Worm (Caenorhabditis elegans) whole organism, young adult: ENCODE data around the gene srh-283.

Experiments used
- C17E4.6 ChIP-seq: fragments of 200-800 bp; sonication (Bioruptor generic); IDR thresholded peaks from 2 replicates; pipeline ENCODE4 v1.3.6; 2022; ENCODE audit warnings: missing genetic modification reagents, missing genetic modification characterization, missing compliant biosample characterization
- F22D6.2 ChIP-seq: sonication (generic microtip); optimal IDR thresholded peaks from 2 replicates; lab custom pipeline; 2016; ENCODE audit warnings: mild to moderate bottlenecking, missing genetic modification characterization, missing compliant biosample characterization
- F23B12.7 ChIP-seq: sonication (generic microtip); optimal IDR thresholded peaks from 2 replicates; lab custom pipeline; 2017; ENCODE audit warnings: missing genetic modification characterization, mild to moderate bottlenecking, missing compliant biosample characterization, antibody characterized with exemption, moderate library complexity; ENCODE audit not compliant: insufficient read depth
- F37B4.10 ChIP-seq: fragments of 200-800 bp; sonication (Bioruptor generic); IDR thresholded peaks from 2 replicates; pipeline ENCODE4 v1.3.6; 2022; ENCODE audit warnings: missing genetic modification characterization, missing compliant biosample characterization
- F49E8.2 ChIP-seq: sonication (generic microtip); optimal IDR thresholded peaks from 3 replicates; lab custom pipeline; 2017; ENCODE audit warnings: missing genetic modification characterization, mild to moderate bottlenecking, missing compliant biosample characterization, antibody characterized with exemption, moderate library complexity; ENCODE audit not compliant: insufficient read depth
- Y67H2A.10 ChIP-seq: fragments of 200-800 bp; sonication (Bioruptor generic); conservative IDR thresholded peaks from 2 replicates; pipeline ENCODE4 v1.3.6; 2022; ENCODE audit warnings: missing genetic modification reagents, missing genetic modification characterization, missing compliant biosample characterization
- Y95B8A.8 ChIP-seq: fragments of 200-800 bp; sonication (Bioruptor generic); IDR thresholded peaks from 2 replicates; pipeline ENCODE4 v1.3.6; 2022; ENCODE audit warnings: missing genetic modification reagents, missing genetic modification characterization, missing compliant biosample characterization
- ama-1 ChIP-seq, 3 experiments: fragments of 150-350 bp in 1 of 3; sonication (generic microtip) in 2 of 3; optimal IDR thresholded peaks; 2 replicates each; lab custom pipeline; 2014 to 2018; ENCODE audit warnings: missing biosample characterization in 2 of 3, missing genetic modification characterization in 2 of 3, missing genetic modification reagents in 2 of 3
- aptf-3 ChIP-seq: fragments of 200-800 bp; sonication (Bioruptor generic); IDR thresholded peaks from 2 replicates; pipeline ENCODE4 v1.3.6; 2022; ENCODE audit warnings: missing genetic modification characterization, missing compliant biosample characterization
- athp-1 ChIP-seq: sonication (generic microtip); optimal IDR thresholded peaks from 2 replicates; lab custom pipeline; 2017; ENCODE audit warnings: mild to moderate bottlenecking, missing genetic modification characterization, missing compliant biosample characterization
- attf-6 ChIP-seq: fragments of 200-800 bp; sonication (Bioruptor generic); IDR thresholded peaks from 2 replicates; pipeline ENCODE4 v1.3.6; 2022; ENCODE audit warnings: missing genetic modification reagents, missing genetic modification characterization, missing compliant biosample characterization
- ceh-27 ChIP-seq: fragments of 200-800 bp; sonication (Bioruptor generic); optimal IDR thresholded peaks from 2 replicates; lab custom pipeline; 2018; ENCODE audit warnings: mild to moderate bottlenecking, missing genetic modification characterization, moderate library complexity, missing compliant biosample characterization
- ceh-58 ChIP-seq: fragments of 200-800 bp; sonication (Bioruptor generic); IDR thresholded peaks from 2 replicates; pipeline ENCODE4 v1.3.6; 2022; ENCODE audit warnings: missing genetic modification characterization, missing compliant biosample characterization
- ceh-91 ChIP-seq: fragments of 200-800 bp; sonication (Bioruptor generic); IDR thresholded peaks from 2 replicates; pipeline ENCODE4 v1.3.6; 2022; ENCODE audit warnings: missing genetic modification reagents, missing genetic modification characterization, missing compliant biosample characterization
- dox-1 ChIP-seq: fragments of 200-800 bp; sonication (Bioruptor generic); IDR thresholded peaks from 2 replicates; pipeline ENCODE4 v1.3.6; 2022; ENCODE audit warnings: missing genetic modification reagents, missing genetic modification characterization, missing compliant biosample characterization
- dpl-1 ChIP-seq: fragments of 150-350 bp; optimal IDR thresholded peaks from 2 replicates; lab custom pipeline; 2014; ENCODE audit warnings: missing biosample characterization, missing genetic modification reagents, missing genetic modification characterization
- efl-1 ChIP-seq: fragments of 150-350 bp; optimal IDR thresholded peaks from 2 replicates; lab custom pipeline; 2014; ENCODE audit warnings: missing biosample characterization, missing genetic modification reagents, missing genetic modification characterization
- fkh-3 ChIP-seq: sonication (generic microtip); optimal IDR thresholded peaks from 2 replicates; lab custom pipeline; 2016; ENCODE audit warnings: mild to moderate bottlenecking, missing genetic modification characterization, missing compliant biosample characterization
- hlh-12 ChIP-seq: sonication (generic microtip); optimal IDR thresholded peaks from 2 replicates; lab custom pipeline; 2016; ENCODE audit warnings: missing genetic modification characterization, missing compliant biosample characterization
- hlh-26 ChIP-seq: fragments of 200-800 bp; sonication (Bioruptor generic); conservative IDR thresholded peaks from 2 replicates; pipeline ENCODE4 v1.3.6; 2022; ENCODE audit warnings: missing genetic modification reagents, missing genetic modification characterization, missing compliant biosample characterization
- let-526 ChIP-seq: fragments of 200-800 bp; sonication (Bioruptor generic); IDR thresholded peaks from 2 replicates; pipeline ENCODE4 v1.3.6; 2022; ENCODE audit warnings: missing genetic modification reagents, missing genetic modification characterization, missing compliant biosample characterization
- let-607 ChIP-seq, 2 experiments: fragments of 200-800 bp in 1 of 2; sonication (Bioruptor generic) in 1 of 2; sonication (generic microtip) in 1 of 2; optimal IDR thresholded peaks; 2 replicates each; lab custom pipeline; 2016 to 2018; ENCODE audit warnings: mild to moderate bottlenecking in 2 of 2, missing compliant biosample characterization in 2 of 2, missing genetic modification characterization in 2 of 2, moderate library complexity in 2 of 2, missing genotype in 1 of 2
- lin-26 ChIP-seq: fragments of 200-800 bp; sonication (Bioruptor generic); IDR thresholded peaks from 2 replicates; pipeline ENCODE4 v1.3.6; 2022; ENCODE audit warnings: missing genetic modification reagents, missing genetic modification characterization, missing compliant biosample characterization
- lin-35 ChIP-seq, 3 experiments: fragments of 150-350 bp in 2 of 3; sonication (generic microtip) in 1 of 3; optimal IDR thresholded peaks; 2 replicates each; lab custom pipeline; 2014 to 2018; ENCODE audit warnings: missing biosample characterization in 3 of 3, missing genetic modification characterization in 3 of 3, missing genetic modification reagents in 3 of 3
- madf-10 ChIP-seq: sonication (generic microtip); optimal IDR thresholded peaks from 2 replicates; lab custom pipeline; 2016; ENCODE audit warnings: mild to moderate bottlenecking, missing genetic modification characterization, missing compliant biosample characterization
- madf-6 ChIP-seq: fragments of 200-800 bp; sonication (Bioruptor generic); IDR thresholded peaks from 2 replicates; pipeline ENCODE4 v1.3.6; 2022; ENCODE audit warnings: missing genetic modification reagents, missing genetic modification characterization, missing compliant biosample characterization
- mes-4 ChIP-seq: sonication (generic microtip); optimal IDR thresholded peaks from 2 replicates; lab custom pipeline; 2016; ENCODE audit warnings: missing genotype, missing genetic modification characterization, missing compliant biosample characterization
- nfya-2 ChIP-seq: fragments of 200-800 bp; sonication (Bioruptor generic); IDR thresholded peaks from 2 replicates; pipeline ENCODE4 v1.3.6; 2022; ENCODE audit warnings: missing genetic modification reagents, missing genetic modification characterization, missing compliant biosample characterization
- nfyb-1 ChIP-seq: fragments of 200-800 bp; sonication (Bioruptor generic); IDR thresholded peaks from 2 replicates; pipeline ENCODE4 v1.3.6; 2022; ENCODE audit warnings: missing genetic modification reagents, missing genetic modification characterization, missing compliant biosample characterization
- nhr-120 ChIP-seq: fragments of 200-800 bp; sonication (Bioruptor generic); IDR thresholded peaks from 2 replicates; pipeline ENCODE4 v1.3.6; 2022; ENCODE audit warnings: missing genetic modification characterization, missing compliant biosample characterization
- rpc-1 ChIP-seq, 2 experiments: fragments of 150-350 bp in 1 of 2; sonication (generic microtip) in 1 of 2; optimal IDR thresholded peaks; 2 replicates each; lab custom pipeline; 2014 to 2018; ENCODE audit warnings: missing biosample characterization in 1 of 2, missing genetic modification characterization in 1 of 2, missing genetic modification reagents in 1 of 2, missing genotype in 1 of 2
- snpc-1.3 ChIP-seq: sonication (generic microtip); optimal IDR thresholded peaks from 2 replicates; lab custom pipeline; 2017; ENCODE audit warnings: missing genetic modification characterization, mild to moderate bottlenecking, missing compliant biosample characterization, antibody characterized with exemption, moderate library complexity, missing genotype, missing genetic modification reagents; ENCODE audit not compliant: insufficient read depth
- tbp1 ChIP-seq: fragments of 200-800 bp; sonication (Bioruptor generic); optimal IDR thresholded peaks from 2 replicates; lab custom pipeline; 2018; ENCODE audit warnings: mild to moderate bottlenecking, missing genetic modification characterization, missing compliant biosample characterization
- tbx-9 ChIP-seq: sonication (generic microtip); optimal IDR thresholded peaks from 2 replicates; lab custom pipeline; 2016; ENCODE audit warnings: borderline replicate concordance, missing genetic modification characterization, inconsistent platforms, missing compliant biosample characterization
- unc-62 ChIP-seq: fragments of 150-350 bp; optimal IDR thresholded peaks from 2 replicates; lab custom pipeline; 2014; ENCODE audit warnings: missing biosample characterization, missing genetic modification reagents, missing genetic modification characterization
- ztf-26 ChIP-seq: sonication (generic microtip); optimal IDR thresholded peaks from 2 replicates; lab custom pipeline; 2017; ENCODE audit warnings: missing genetic modification characterization, missing compliant biosample characterization
- ztf-3 ChIP-seq: fragments of 200-800 bp; sonication (Bioruptor generic); optimal IDR thresholded peaks from 2 replicates; lab custom pipeline; 2018; ENCODE audit warnings: mild to moderate bottlenecking, missing genetic modification characterization, missing compliant biosample characterization

srh-283 gene

DNA sequence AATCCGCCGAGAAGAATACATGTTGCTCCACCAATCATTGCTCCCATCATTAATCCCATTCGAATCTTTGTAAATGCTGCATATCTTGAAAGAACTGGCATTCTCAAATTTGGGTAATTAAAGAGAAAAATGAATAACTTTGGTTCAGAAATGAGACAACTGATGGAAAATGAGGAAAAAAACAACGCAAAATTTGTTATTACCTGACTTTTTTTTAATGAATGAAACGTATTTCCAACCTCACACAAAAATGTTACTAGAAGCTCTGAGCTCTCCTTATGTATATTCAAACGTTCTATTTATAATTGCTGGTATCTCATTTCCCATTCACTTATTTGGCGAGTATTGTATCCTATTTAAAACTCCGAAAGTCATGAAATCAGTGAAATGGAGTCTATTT, 37.4 kb downstream of the srh-283 start, which contains the start of the genes Y94A7B.11 and srh-292:
Y94A7B.11 (minus strand) TSS at position 101 of the 400 bp plus-strand sequence.
srh-292 (plus strand) TSS at position 251 of the 400 bp plus-strand sequence.
- no peak for TF ChIP-seq hlh-26 (GFP tag; lab: Robert Waterston, UW)
- TF ChIP-seq lin-26 (GFP tag; lab: Robert Waterston, UW), result no peak
- no peak for TF ChIP-seq fkh-3 (tag; lab: Kevin White, UChicago)
- no peak for TF ChIP-seq ama-1 (optimal IDR thresholded peaks at IDR 0.05; lab: Kevin White, UChicago)
- no peak for TF ChIP-seq ama-1 (GFP tag; optimal IDR thresholded peaks at IDR 0.05; lab: Kevin White, UChicago)
- TF ChIP-seq lin-35 (GFP tag; optimal IDR thresholded peaks at IDR 0.05; lab: Kevin White, UChicago), result no peak
- TF ChIP-seq F22D6.2 (tag; lab: Kevin White, UChicago), result no peak
- TF ChIP-seq unc-62 (GFP tag; lab: Kevin White, UChicago), result no peak
- TF ChIP-seq dpl-1, result no peak
- TF ChIP-seq ztf-3 (GFP tag; lab: Kevin White, UChicago), result no peak
- TF ChIP-seq ztf-26, result no peak
- no peak for TF ChIP-seq let-607 (tag; optimal IDR thresholded peaks at IDR 0.05; lab: Kevin White, UChicago)
- no peak for TF ChIP-seq hlh-12 (tag; lab: Kevin White, UChicago)
- no peak for TF ChIP-seq aptf-3 (GFP tag; lab: Robert Waterston, UW)
- no peak for TF ChIP-seq F49E8.2 (tag; lab: Kevin White, UChicago)
- no peak for TF ChIP-seq tbp1 (GFP tag; lab: Kevin White, UChicago)
- no peak for TF ChIP-seq F37B4.10 (GFP tag; lab: Robert Waterston, UW)
- TF ChIP-seq, all 124 proteins: peak for 0

DNA sequence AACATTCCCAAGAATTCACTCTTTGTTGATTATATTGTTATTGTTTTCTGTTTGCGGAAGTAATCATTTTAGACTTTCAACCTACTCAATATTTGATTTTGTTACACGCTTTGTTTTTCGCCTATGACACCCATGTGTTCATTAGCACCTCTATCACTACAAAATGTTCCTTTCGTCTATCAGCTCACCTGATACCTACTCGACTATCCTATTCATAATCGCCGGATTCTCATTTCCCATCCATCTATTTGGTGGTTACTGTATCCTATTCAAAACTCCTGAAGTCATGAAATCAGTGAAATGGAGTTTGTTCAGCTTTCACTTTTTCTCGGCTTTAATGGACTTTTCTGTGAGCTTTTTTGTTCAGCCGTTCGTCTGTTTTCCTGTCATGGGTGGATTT, 40.2 kb downstream of the srh-283 start, which contains the start of gene srh-291:
srh-291 (plus strand) TSS at position 301 of the 400 bp plus-strand sequence.
- no peak for TF ChIP-seq Y67H2A.10 (GFP tag; lab: Robert Waterston, UW)
- TF ChIP-seq ceh-27, result no peak
- no peak for TF ChIP-seq F23B12.7 (tag; lab: Kevin White, UChicago)
- no peak for TF ChIP-seq nfyb-1 (GFP tag; lab: Robert Waterston, UW)
- no peak for TF ChIP-seq attf-6 (GFP tag; lab: Robert Waterston, UW)
- no peak for TF ChIP-seq snpc-1.3 (tag; lab: Kevin White, UChicago)
- TF ChIP-seq ceh-91 (GFP tag; lab: Robert Waterston, UW), result no peak
- TF ChIP-seq hlh-26 (GFP tag; lab: Robert Waterston, UW), result no peak
- TF ChIP-seq ceh-58 (GFP tag; lab: Robert Waterston, UW), result no peak
- no peak for TF ChIP-seq athp-1 (tag; lab: Kevin White, UChicago)

DNA sequence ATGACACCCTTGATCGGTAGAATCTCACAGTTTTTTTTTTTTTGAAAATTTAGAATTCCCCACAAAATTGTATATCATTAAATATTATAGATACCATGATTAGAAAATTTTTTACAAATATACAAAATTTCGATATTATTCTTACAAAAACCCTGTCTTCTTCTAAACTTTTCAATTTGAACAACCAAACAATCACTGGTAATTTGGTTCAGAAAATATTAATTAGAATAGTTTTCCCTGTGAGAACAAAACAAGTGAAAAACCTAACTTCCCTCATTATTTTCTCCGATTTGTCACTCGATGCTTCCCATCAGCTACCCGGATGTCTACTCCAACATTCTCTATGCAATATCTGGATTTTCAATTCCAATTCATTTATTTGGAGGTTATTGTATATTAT, 44.9 kb downstream of the srh-283 start, which contains the start of gene srh-296:
srh-296 (plus strand) TSS at position 301 of the 400 bp plus-strand sequence.
- TF ChIP-seq mes-4 (tag; lab: Kevin White, UChicago), result no peak
- TF ChIP-seq C17E4.6 (GFP tag; lab: Robert Waterston, UW), result no peak
- no peak for TF ChIP-seq madf-10 (tag; lab: Kevin White, UChicago)
- no peak for TF ChIP-seq fkh-3 (tag; lab: Kevin White, UChicago)
- no peak for TF ChIP-seq aptf-3 (GFP tag; lab: Robert Waterston, UW)
- TF ChIP-seq Y95B8A.8, result no peak
- no peak for TF ChIP-seq dox-1 (GFP tag; lab: Robert Waterston, UW)
- no peak for TF ChIP-seq nhr-120 (GFP tag; lab: Robert Waterston, UW)
- TF ChIP-seq efl-1 (GFP tag; lab: Kevin White, UChicago), result no peak
- no peak for TF ChIP-seq let-526 (GFP tag; lab: Robert Waterston, UW)
- no peak for TF ChIP-seq nfya-2 (GFP tag; lab: Robert Waterston, UW)
- TF ChIP-seq tbx-9 (tag; lab: Kevin White, UChicago), result no peak
- no peak for TF ChIP-seq madf-6 (GFP tag; lab: Robert Waterston, UW)
- TF ChIP-seq rpc-1 (optimal IDR thresholded peaks at IDR 0.05; lab: Kevin White, UChicago), result no peak
- no peak for TF ChIP-seq rpc-1 (tag; optimal IDR thresholded peaks at IDR 0.05; lab: Kevin White, UChicago)
